Worm (Caenorhabditis elegans): ENCODE results near the gene fbxb-31.

DNA sequence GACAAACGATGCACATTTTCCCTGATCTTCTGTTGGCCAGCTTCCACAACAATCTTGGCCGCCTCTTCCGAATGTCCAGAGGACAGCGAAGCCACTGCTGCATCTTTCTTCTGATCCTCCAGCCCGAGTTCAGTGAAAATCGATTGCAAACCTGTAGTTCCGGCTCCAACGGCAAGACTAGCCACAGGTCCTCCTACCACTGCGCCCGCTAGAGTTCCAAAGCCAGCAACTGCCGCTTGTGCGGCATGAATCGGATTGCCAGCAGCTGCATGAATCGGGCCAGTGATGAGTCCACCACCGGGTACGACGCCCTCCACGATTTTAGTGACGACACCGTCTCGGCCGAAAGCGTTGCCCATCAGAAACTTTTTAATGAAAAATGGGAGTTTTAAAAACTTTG lies 49.2 kb upstream of the fbxb-31 start, which contains the start of gene ifas-1:
- no peak for TF ChIP-seq unc-39 (tag; optimal IDR thresholded peaks at IDR 0.05)
- no peak for TF ChIP-seq elt-3 (tag; optimal IDR thresholded peaks at IDR 0.05)
- TF ChIP-seq ceh-28 (tag; optimal IDR thresholded peaks at IDR 0.05), result no peak
- TF ChIP-seq zag-1 (tag; optimal IDR thresholded peaks at IDR 0.05), result no peak
- TF ChIP-seq fkh-10 (GFP tag; optimal IDR thresholded peaks at IDR 0.05), result no peak
- TF ChIP-seq tbx-2 (tag; optimal IDR thresholded peaks at IDR 0.05), result no peak
- TF ChIP-seq pha-4 (tag; optimal IDR thresholded peaks at IDR 0.05), result no peak
- TF ChIP-seq nhr-12 (tag; optimal IDR thresholded peaks at IDR 0.05), result no peak
- no peak for TF ChIP-seq snpc-4 (tag; optimal IDR thresholded peaks at IDR 0.05)
- TF ChIP-seq nhr-43 (tag; optimal IDR thresholded peaks at IDR 0.05; ENCODE audit: poor library complexity, severe bottlenecking), result no peak

Measured in whole organism, L3 larva.